Worm (Caenorhabditis elegans) whole organism, late embryonic: ENCODE results near the gene Y54G2A.19.

Experiments used
- ama-1 ChIP-seq: fragments of 150-350 bp; optimal IDR thresholded peaks from 2 replicates; lab custom pipeline; 2014
- fkh-10 ChIP-seq: fragments of 150-350 bp; optimal IDR thresholded peaks from 2 replicates; lab custom pipeline; 2014; ENCODE audit warnings: missing biosample characterization, missing genetic modification reagents, missing genetic modification characterization

ce11 chrIV:2864743-2865142 lies 29.8 kb downstream of the Y54G2A.19 start, which contains the start of gene Y54G2A.16:
- TF ChIP-seq ama-1 (lab: Kevin White, UChicago) = no peak
- no peak for TF ChIP-seq fkh-10 (GFP tag; lab: Kevin White, UChicago)
